Worm (Caenorhabditis elegans) whole organism, early embryonic: ENCODE data around the gene F26F2.13.

Experiments
- B0310.2 ChIP-seq: sonication (generic microtip); optimal IDR thresholded peaks from 2 replicates; lab custom pipeline; 2016; ENCODE audit warnings: mild to moderate bottlenecking, missing genetic modification characterization, missing compliant biosample characterization
- F13C5.2 ChIP-seq: sonication (generic microtip); optimal IDR thresholded peaks from 2 replicates; lab custom pipeline; 2017; ENCODE audit warnings: mild to moderate bottlenecking, missing genetic modification characterization, inconsistent platforms, missing compliant biosample characterization
- aly-1 ChIP-seq: sonication (generic microtip); optimal IDR thresholded peaks from 2 replicates; lab custom pipeline; 2016; ENCODE audit warnings: missing genetic modification characterization, missing compliant biosample characterization
- ama-1 ChIP-seq: fragments of 150-350 bp; optimal IDR thresholded peaks from 2 replicates; lab custom pipeline; 2014
- ceh-13 ChIP-seq: fragments of 200-800 bp; sonication (Bioruptor generic); optimal IDR thresholded peaks from 2 replicates; lab custom pipeline; 2018; ENCODE audit warnings: mild to moderate bottlenecking, missing genetic modification characterization, missing compliant biosample characterization
- ceh-36 ChIP-seq: sonication (generic microtip); optimal IDR thresholded peaks from 2 replicates; lab custom pipeline; 2016; ENCODE audit warnings: missing genetic modification characterization, inconsistent platforms, missing compliant biosample characterization
- ets-7 ChIP-seq: sonication (generic microtip); optimal IDR thresholded peaks from 2 replicates; lab custom pipeline; 2016; ENCODE audit warnings: missing genotype, missing genetic modification characterization, missing compliant biosample characterization
- flt-1 ChIP-seq: fragments of 200-800 bp; sonication (Bioruptor generic); IDR thresholded peaks from 2 replicates; pipeline ENCODE4 v1.3.6; 2022; ENCODE audit warnings: missing genetic modification characterization, missing compliant biosample characterization
- hmbx-1 ChIP-seq: sonication (generic microtip); optimal IDR thresholded peaks from 2 replicates; lab custom pipeline; 2016; ENCODE audit warnings: mild to moderate bottlenecking, missing genetic modification characterization, missing compliant biosample characterization
- hmg-4 ChIP-seq: fragments of 200-800 bp; sonication (Bioruptor generic); optimal IDR thresholded peaks from 2 replicates; lab custom pipeline; 2018; ENCODE audit warnings: mild to moderate bottlenecking, missing genetic modification characterization, missing compliant biosample characterization
- hnd-1 ChIP-seq: sonication (generic microtip); optimal IDR thresholded peaks from 2 replicates; lab custom pipeline; 2016; ENCODE audit warnings: missing genetic modification characterization, missing compliant biosample characterization
- pes-1 ChIP-seq: fragments of 200-800 bp; sonication (Bioruptor generic); IDR thresholded peaks from 2 replicates; pipeline ENCODE4 v1.3.6; 2022; ENCODE audit warnings: missing genetic modification reagents, missing genetic modification characterization, missing compliant biosample characterization
- scrt-1 ChIP-seq: fragments of 200-800 bp; sonication (Bioruptor generic); IDR thresholded peaks from 2 replicates; pipeline ENCODE4 v1.3.6; 2022; ENCODE audit warnings: missing genetic modification characterization, missing compliant biosample characterization
- sea-1 ChIP-seq: fragments of 200-800 bp; sonication (Bioruptor generic); conservative IDR thresholded peaks from 2 replicates; pipeline ENCODE4 v1.3.6; 2022; ENCODE audit warnings: missing genetic modification characterization, missing compliant biosample characterization
- tbx-11 ChIP-seq: fragments of 200-800 bp; sonication (Bioruptor generic); IDR thresholded peaks from 2 replicates; pipeline ENCODE4 v1.3.6; 2022; ENCODE audit warnings: missing genetic modification characterization, missing compliant biosample characterization
- tbx-37 ChIP-seq: fragments of 200-800 bp; sonication (Bioruptor generic); conservative IDR thresholded peaks from 2 replicates; pipeline ENCODE4 v1.3.6; 2022; ENCODE audit warnings: missing genetic modification reagents, missing genetic modification characterization, missing compliant biosample characterization
- tra-4 ChIP-seq: sonication (generic microtip); optimal IDR thresholded peaks from 2 replicates; lab custom pipeline; 2017; ENCODE audit warnings: missing genetic modification characterization, missing compliant biosample characterization

F26F2.13 gene

DNA sequence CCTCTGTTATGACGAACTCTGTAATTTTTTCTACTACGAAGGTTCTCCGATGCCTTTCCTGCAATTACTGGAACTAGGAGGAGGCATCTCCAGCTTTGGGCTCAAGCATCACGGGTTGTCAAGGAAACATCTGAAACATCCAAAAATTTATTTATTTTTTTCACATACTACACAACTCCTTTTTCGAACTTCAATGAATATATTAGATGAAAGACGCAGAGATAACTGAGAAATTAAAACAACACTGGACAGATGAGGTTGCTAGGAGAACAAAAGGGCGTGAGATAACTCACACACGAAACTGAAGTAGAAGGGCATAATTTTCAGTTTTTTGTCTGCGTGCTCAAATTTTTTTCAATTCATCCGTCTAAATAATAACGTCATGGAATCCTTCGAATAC, 36.7 kb upstream of the F26F2.13 start, which contains the start of gene Y38H6C.13:
Gene Y38H6C.13 (plus strand): TSS at position 301 of the 400 bp plus-strand sequence.
- TF ChIP-seq ama-1 (lab: Kevin White, UChicago) (no peak), hmg-4 (GFP tag; lab: Kevin White, UChicago) (no peak), pes-1 (no peak), tbx-11 (GFP tag; lab: Robert Waterston, UW) (no peak), scrt-1 (GFP tag; lab: Robert Waterston, UW) (no peak), hmbx-1 (tag; lab: Kevin White, UChicago) (no peak), tbx-37 (GFP tag; lab: Robert Waterston, UW) (no peak), tra-4 (tag; lab: Kevin White, UChicago) (no peak), flt-1 (GFP tag; lab: Robert Waterston, UW) (no peak), ceh-13 (no peak), B0310.2 (tag; lab: Kevin White, UChicago) (no peak), ets-7 (tag; lab: Kevin White, UChicago) (no peak), F13C5.2 (tag; lab: Kevin White, UChicago) (no peak), aly-1 (tag; lab: Kevin White, UChicago) (no peak), sea-1 (GFP tag; lab: Robert Waterston, UW) (no peak), hnd-1 (tag; lab: Kevin White, UChicago) (no peak), ceh-36 (tag; lab: Kevin White, UChicago) (no peak)

DNA sequence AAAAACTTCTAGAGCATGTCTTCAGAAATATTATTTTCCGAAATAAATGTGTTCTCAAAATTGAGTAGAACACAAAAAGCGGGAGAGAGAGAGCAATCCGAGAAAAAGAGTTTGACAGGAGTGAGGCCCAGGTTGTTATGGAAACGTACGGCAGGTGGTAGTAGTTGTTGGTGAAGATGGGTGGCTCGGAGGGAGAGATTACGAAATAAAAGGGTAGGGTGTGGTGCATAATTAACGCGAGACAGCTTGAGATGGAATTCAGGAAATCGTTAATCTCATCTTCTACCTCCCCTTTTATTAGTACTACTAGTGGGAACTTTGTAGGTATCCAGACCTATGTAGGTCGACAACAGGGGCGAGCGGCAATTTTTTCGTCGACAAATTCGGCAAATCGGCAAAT, 30.1 kb upstream of the F26F2.13 start, which contains the start of gene famh-161:
Gene famh-161 (minus strand): TSS at position 101 of the 400 bp plus-strand sequence.
- TF ChIP-seq tbx-37 (GFP tag; lab: Robert Waterston, UW), result no peak
- TF ChIP-seq ceh-13, result no peak
- no peak for TF ChIP-seq scrt-1 (GFP tag; lab: Robert Waterston, UW)
- no peak for TF ChIP-seq ets-7 (tag; lab: Kevin White, UChicago)
- no peak for TF ChIP-seq ama-1 (lab: Kevin White, UChicago)
- TF ChIP-seq B0310.2 (tag; lab: Kevin White, UChicago), result no peak
- TF ChIP-seq flt-1 (GFP tag; lab: Robert Waterston, UW), result no peak

- TF ChIP-seq flt-1 (GFP tag; lab: Robert Waterston, UW) (no peak), tra-4 (tag; lab: Kevin White, UChicago) (no peak), ceh-36 (tag; lab: Kevin White, UChicago) (no peak), ets-7 (tag; lab: Kevin White, UChicago) (no peak), tbx-37 (GFP tag; lab: Robert Waterston, UW) (no peak), scrt-1 (GFP tag; lab: Robert Waterston, UW) (no peak), ceh-13 (no peak), aly-1 (tag; lab: Kevin White, UChicago) (no peak), hmg-4 (GFP tag; lab: Kevin White, UChicago) (no peak)
Measured at ce11 chrV:20536208-20536607, 27.9 kb upstream of the F26F2.13 start, which contains the start of gene Y38H6C.15. Gene Y38H6C.15 (minus strand): TSS chrV:20536308.

DNA sequence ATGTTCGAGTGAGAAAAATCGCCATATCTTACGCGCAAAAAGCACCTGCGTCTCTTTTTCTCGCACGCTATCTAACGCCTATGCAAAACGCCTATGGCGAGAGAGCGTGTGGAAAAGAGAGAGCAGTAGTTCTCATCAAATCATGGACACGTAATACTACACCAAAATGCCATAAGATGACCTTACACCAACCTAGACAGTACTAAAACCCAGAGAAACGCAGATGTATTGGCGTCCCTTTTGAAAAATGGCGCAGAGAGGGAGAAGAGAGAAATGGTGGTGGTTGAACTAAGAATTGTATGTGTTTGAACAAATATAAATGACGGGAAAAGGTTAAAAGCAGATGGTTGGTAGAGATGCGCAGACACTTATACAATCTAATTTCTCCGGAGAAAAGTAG, 25.1 kb upstream of the F26F2.13 start, which contains the start of gene Y38H6C.16:
Gene Y38H6C.16 (minus strand): TSS at position 293 of the 400 bp plus-strand sequence.
- TF ChIP-seq hmg-4 (GFP tag; lab: Kevin White, UChicago) (no peak), sea-1 (GFP tag; lab: Robert Waterston, UW) (no peak)

DNA sequence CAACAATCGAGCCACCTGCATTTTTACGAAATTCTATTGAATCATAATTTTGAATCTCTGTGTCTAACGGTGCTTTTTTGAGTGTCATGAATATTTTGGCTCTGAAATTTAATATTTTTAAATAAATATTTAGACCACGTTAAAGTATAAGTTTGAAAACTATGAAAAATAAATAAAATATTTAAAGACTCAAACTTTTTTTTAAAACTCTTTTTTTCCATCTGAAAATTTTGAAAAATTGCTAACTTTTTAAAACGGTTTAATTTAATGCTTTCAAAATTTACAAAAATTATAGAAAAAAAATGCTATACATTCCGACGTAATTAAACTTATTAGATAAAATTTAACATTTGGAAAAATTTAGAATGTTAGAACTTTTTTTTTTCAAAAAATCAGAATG, 20.1 kb upstream of the F26F2.13 start, which contains the start of gene slc-36.3:
Gene slc-36.3 (minus strand): TSS at position 101 of the 400 bp plus-strand sequence.
- TF ChIP-seq scrt-1 (GFP tag; lab: Robert Waterston, UW) (no peak), aly-1 (tag; lab: Kevin White, UChicago) (no peak), F13C5.2 (tag; lab: Kevin White, UChicago) (no peak), hnd-1 (tag; lab: Kevin White, UChicago) (no peak), ceh-13 (no peak)

ce11 chrV:20544610-20545009, 19.5 kb upstream of the F26F2.13 start:
- TF ChIP-seq tbx-11 (GFP tag; lab: Robert Waterston, UW) (no peak), ama-1 (lab: Kevin White, UChicago) (no peak), ets-7 (tag; lab: Kevin White, UChicago) (no peak), aly-1 (tag; lab: Kevin White, UChicago) (no peak), flt-1 (GFP tag; lab: Robert Waterston, UW) (no peak), hmg-4 (GFP tag; lab: Kevin White, UChicago) (no peak), hnd-1 (tag; lab: Kevin White, UChicago) (no peak), scrt-1 (GFP tag; lab: Robert Waterston, UW) (no peak), pes-1 (no peak), tra-4 (tag; lab: Kevin White, UChicago) (no peak), ceh-13 (no peak), sea-1 (GFP tag; lab: Robert Waterston, UW) (no peak)

DNA sequence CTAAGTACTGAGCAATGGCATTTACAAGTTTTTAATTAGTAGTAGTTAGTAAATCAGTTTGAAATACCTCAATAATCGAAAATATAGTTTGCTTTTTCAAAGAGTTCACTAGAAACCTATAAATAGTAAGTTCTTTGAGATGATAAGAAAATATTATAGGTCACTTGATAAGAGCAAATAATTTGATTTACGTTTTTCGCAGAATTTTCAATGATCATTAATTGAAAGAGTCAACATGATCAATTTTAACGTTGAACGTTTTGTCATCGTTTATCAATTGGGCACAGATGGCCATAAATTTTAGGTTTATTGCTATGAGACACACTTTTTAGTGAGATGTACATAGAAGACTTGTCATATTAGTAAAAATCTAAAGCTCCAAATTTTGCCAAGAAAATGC, 18.4 kb upstream of the F26F2.13 start:
- TF ChIP-seq scrt-1 (GFP tag; lab: Robert Waterston, UW), result no peak

ce11 chrV:20547048-20547447, 17.1 kb upstream of the F26F2.13 start, which contains the start of gene Y38H6C.18:
Gene Y38H6C.18 (minus strand): TSS chrV:20547148.
- TF ChIP-seq F13C5.2 (tag; lab: Kevin White, UChicago), result no peak
